Worm (Caenorhabditis elegans): ENCODE measurements around the gene C26B9.1.
A peak's percentile ranks its signal among the peaks of the same experiment; 100 is the strongest.

The C26B9.1 gene

ce11 chrX:5339357-5339756 is 5.0 kb upstream of the C26B9.1 start:
- TF ChIP-seq mbf-1 (tag; optimal IDR thresholded peaks at IDR 0.05) (no peak), zag-1 (tag; optimal IDR thresholded peaks at IDR 0.05) (no peak), nhr-129 (tag; optimal IDR thresholded peaks at IDR 0.05) (no peak), nhr-23 (tag; optimal IDR thresholded peaks at IDR 0.05) (no peak), mab-5 (tag; optimal IDR thresholded peaks at IDR 0.05) (no peak), unc-62 (GFP tag; optimal IDR thresholded peaks at IDR 0.05) (peak; percentile 9), blmp-1 (tag; optimal IDR thresholded peaks at IDR 0.05; ENCODE audit: insufficient read depth) (peak; percentile 94), unc-39 (tag; optimal IDR thresholded peaks at IDR 0.05) (no peak), nhr-6 (tag; optimal IDR thresholded peaks at IDR 0.05) (no peak), egl-27 (tag; optimal IDR thresholded peaks at IDR 0.05) (peak; percentile 15), sma-9 (GFP tag; optimal IDR thresholded peaks at IDR 0.05) (peak; percentile 45), sma-9 (tag; optimal IDR thresholded peaks at IDR 0.05) (no peak), nhr-25 (tag; optimal IDR thresholded peaks at IDR 0.05) (peak; percentile 69), unc-55 (GFP tag; optimal IDR thresholded peaks at IDR 0.05) (no peak), crh-2 (tag; optimal IDR thresholded peaks at IDR 0.05) (no peak), peb-1 (tag; optimal IDR thresholded peaks at IDR 0.05) (no peak), ama-1 (optimal IDR thresholded peaks at IDR 0.05) (no peak), nhr-237 (tag; optimal IDR thresholded peaks at IDR 0.05) (no peak), Y55F3AM.14 (GFP tag; optimal IDR thresholded peaks at IDR 0.05) (no peak), mdl-1 (tag; optimal IDR thresholded peaks at IDR 0.05) (no peak), ZK546.5 (tag; optimal IDR thresholded peaks at IDR 0.05) (no peak), skn-1 (tag; optimal IDR thresholded peaks at IDR 0.05) (no peak), nhr-21 (tag; optimal IDR thresholded peaks at IDR 0.05) (peak; percentile 17), sma-3 (GFP tag; optimal IDR thresholded peaks at IDR 0.05) (peak; percentile 16)

- TF ChIP-seq ztf-4 (tag; optimal IDR thresholded peaks at IDR 0.05) (no peak), fos-1 (tag; optimal IDR thresholded peaks at IDR 0.05) (no peak), ztf-1 (GFP tag; conservative IDR thresholded peaks at IDR 0.05) (no peak), sem-4 (tag; optimal IDR thresholded peaks at IDR 0.05) (no peak), nhr-12 (tag; optimal IDR thresholded peaks at IDR 0.05) (no peak), lin-11 (tag; optimal IDR thresholded peaks at IDR 0.05) (no peak)
These were observed 4.5 kb upstream of the C26B9.1 start, which contains the start of gene C26B9.2 for ce11 chrX:5339889-5340288. Gene C26B9.2 (plus strand): TSS chrX:5340189.

- TF ChIP-seq mdl-1 (tag; optimal IDR thresholded peaks at IDR 0.05) (no peak), lin-39 (tag; optimal IDR thresholded peaks at IDR 0.05) (no peak), nhr-77 (tag; optimal IDR thresholded peaks at IDR 0.05) (no peak), mbf-1 (tag; optimal IDR thresholded peaks at IDR 0.05) (no peak), nhr-12 (tag; optimal IDR thresholded peaks at IDR 0.05) (no peak), ztf-11 (tag; optimal IDR thresholded peaks at IDR 0.05) (no peak), unc-55 (GFP tag; optimal IDR thresholded peaks at IDR 0.05) (no peak), lsy-2 (tag; optimal IDR thresholded peaks at IDR 0.05) (no peak), blmp-1 (tag; optimal IDR thresholded peaks at IDR 0.05; ENCODE audit: insufficient read depth) (no peak), elt-3 (tag; optimal IDR thresholded peaks at IDR 0.05) (no peak), nhr-23 (tag; optimal IDR thresholded peaks at IDR 0.05) (no peak), nhr-21 (tag; optimal IDR thresholded peaks at IDR 0.05) (no peak), mab-5 (tag; optimal IDR thresholded peaks at IDR 0.05) (no peak), F13H6.1 (tag; optimal IDR thresholded peaks at IDR 0.05) (no peak)
These were observed 2.4 kb upstream of the C26B9.1 start, which contains the start of gene C26B9.7 for ce11 chrX:5342007-5342406. Gene C26B9.7 (plus strand): TSS chrX:5342307.

- no peak for TF ChIP-seq elt-3 (tag; optimal IDR thresholded peaks at IDR 0.05)
- TF ChIP-seq fos-1 (tag; optimal IDR thresholded peaks at IDR 0.05): peak; percentile 10
These were observed 1.9 kb downstream of the C26B9.1 start for ce11 chrX:5346303-5346702.

ce11 chrX:5347856-5348255 is 3.5 kb downstream of the C26B9.1 start:
- no peak for TF ChIP-seq ceh-16 (tag; optimal IDR thresholded peaks at IDR 0.05)
- TF ChIP-seq C34F6.9 (tag; optimal IDR thresholded peaks at IDR 0.05): no peak
- no peak for TF ChIP-seq mdl-1 (tag; optimal IDR thresholded peaks at IDR 0.05)
- peak; percentile 13 for TF ChIP-seq zag-1 (tag; optimal IDR thresholded peaks at IDR 0.05)

Data from whole organism, L2 larva.